Fruit fly (Drosophila melanogaster) whole organism: ENCODE measurements around the gene Ugt37D1.

Experiments
- CG8478 ChIP-seq: fragments of >200 bp; optimal IDR thresholded peaks from 2 replicates; lab custom pipeline; 2018; ENCODE audit warnings: inconsistent platforms
- EcR ChIP-seq, 2 experiments: fragments of >200 bp; optimal IDR thresholded peaks; 2 replicates each; lab custom pipeline; 2017; ENCODE audit warnings: missing biosample characterization in 2 of 2, missing genetic modification characterization in 2 of 2, missing genetic modification reagents in 2 of 2
- psq ChIP-seq: fragments of >200 bp; optimal IDR thresholded peaks from 2 replicates; lab custom pipeline; 2017
- usp ChIP-seq: fragments of >200 bp; optimal IDR thresholded peaks from 2 replicates; lab custom pipeline; 2017; ENCODE audit warnings: missing biosample characterization, missing genetic modification characterization, mixed read lengths

dm6 chr2L:16798705-16799104 lies at the start of gene Ugt37D1:
- TF ChIP-seq CG8478 (lab: Kevin White, UChicago) (no peak), usp (no peak), psq (lab: Kevin White, UChicago) (no peak), EcR (GFP tag; optimal IDR thresholded peaks at IDR 0.05; lab: Kevin White, UChicago) (no peak)
